Fruit fly (Drosophila melanogaster) whole organism, embryonic: ENCODE measurements around the gene Mgat4b.

Source experiments
- Abd-B ChIP-seq: fragments of 200-800 bp; sonication (Bioruptor generic); optimal IDR thresholded peaks from 2 replicates; lab custom pipeline; 2018; ENCODE audit warnings: missing biosample characterization, mild to moderate bottlenecking, missing genetic modification characterization, moderate library complexity
- Atf-2 ChIP-seq: fragments of 200-800 bp; sonication (Bioruptor generic); optimal IDR thresholded peaks from 2 replicates; lab custom pipeline; 2016; ENCODE audit warnings: missing biosample characterization, missing genetic modification characterization
- Atf3 ChIP-seq: fragments of 200-800 bp; sonication (Bioruptor generic); optimal IDR thresholded peaks from 3 replicates; lab custom pipeline; 2016; ENCODE audit warnings: missing biosample characterization, missing genetic modification characterization
- C15 ChIP-seq: fragments of 200-800 bp; sonication (Bioruptor generic); IDR thresholded peaks from 3 replicates; pipeline ENCODE4 v1.3.6; 2022; ENCODE audit warnings: missing biosample characterization, missing genetic modification characterization
- CG10147 ChIP-seq: fragments of 200-800 bp; sonication (Bioruptor generic); optimal IDR thresholded peaks from 2 replicates; lab custom pipeline; 2019; ENCODE audit warnings: missing biosample characterization, mild to moderate bottlenecking, missing genetic modification characterization, moderate library complexity
- CG1024 ChIP-seq: fragments of 200-800 bp; sonication (Bioruptor generic); IDR thresholded peaks from 2 replicates; pipeline ENCODE4 v1.3.6; 2022; ENCODE audit warnings: missing biosample characterization, missing genetic modification characterization
- CG11093 ChIP-seq: fragments of 200-800 bp; sonication (Bioruptor generic); IDR thresholded peaks from 3 replicates; pipeline ENCODE4 v1.3.6; 2022; ENCODE audit warnings: missing biosample characterization, missing genetic modification characterization
- CG12104 ChIP-seq: fragments of 200-800 bp; sonication (Bioruptor generic); optimal IDR thresholded peaks from 3 replicates; lab custom pipeline; 2016; ENCODE audit warnings: missing biosample characterization, missing genetic modification characterization
- CG12219 ChIP-seq: fragments of 200-800 bp; sonication (Bioruptor generic); optimal IDR thresholded peaks from 3 replicates; lab custom pipeline; 2018; ENCODE audit warnings: missing biosample characterization, mild to moderate bottlenecking, missing genetic modification characterization
- CG12744 ChIP-seq: fragments of 200-800 bp; sonication (Bioruptor generic); optimal IDR thresholded peaks from 2 replicates; lab custom pipeline; 2016; ENCODE audit warnings: missing biosample characterization, missing genetic modification characterization
- CG13296 ChIP-seq: fragments of 200-800 bp; sonication (Bioruptor generic); optimal IDR thresholded peaks from 3 replicates; lab custom pipeline; 2018; ENCODE audit warnings: missing biosample characterization, mild to moderate bottlenecking, missing genetic modification characterization
- CG13424 ChIP-seq: fragments of 200-800 bp; sonication (Bioruptor generic); optimal IDR thresholded peaks from 2 replicates; lab custom pipeline; 2019; ENCODE audit warnings: missing biosample characterization, mild to moderate bottlenecking, missing genetic modification characterization, moderate library complexity
- CG14965 ChIP-seq: fragments of 200-800 bp; sonication (Bioruptor generic); optimal IDR thresholded peaks from 2 replicates; lab custom pipeline; 2016; ENCODE audit warnings: missing biosample characterization, missing genetic modification characterization, borderline replicate concordance
- CG15073 ChIP-seq: fragments of 200-800 bp; sonication (Bioruptor generic); optimal IDR thresholded peaks from 2 replicates; lab custom pipeline; 2016; ENCODE audit warnings: missing biosample characterization, missing genetic modification characterization
- CG1602 ChIP-seq: fragments of 200-800 bp; sonication (Bioruptor generic); optimal IDR thresholded peaks from 3 replicates; lab custom pipeline; 2016; ENCODE audit warnings: missing biosample characterization, missing genetic modification characterization
- CG16813 ChIP-seq: fragments of 200-800 bp; sonication (Bioruptor generic); IDR thresholded peaks from 3 replicates; pipeline ENCODE4 v1.3.6; 2022; ENCODE audit warnings: missing biosample characterization, missing genetic modification characterization; ENCODE audit not compliant: partially characterized antibody
- CG17328 ChIP-seq: fragments of 200-800 bp; sonication (Bioruptor generic); IDR thresholded peaks from 2 replicates; pipeline ENCODE4 v1.3.6; 2022; ENCODE audit warnings: missing biosample characterization, missing genetic modification characterization
- CG18599 ChIP-seq: fragments of 200-800 bp; sonication (Bioruptor generic); optimal IDR thresholded peaks from 3 replicates; lab custom pipeline; 2017; ENCODE audit warnings: missing biosample characterization, missing genetic modification characterization, mild to moderate bottlenecking, moderate library complexity, missing genetic modification reagents
- CG2116 ChIP-seq: fragments of 200-800 bp; sonication (Bioruptor generic); optimal IDR thresholded peaks from 3 replicates; lab custom pipeline; 2018; ENCODE audit warnings: missing biosample characterization, mild to moderate bottlenecking, missing genetic modification characterization
- CG31441 ChIP-seq: fragments of 200-800 bp; sonication (Bioruptor generic); IDR thresholded peaks from 2 replicates; pipeline ENCODE4 v1.3.6; 2022; ENCODE audit warnings: missing biosample characterization, missing genetic modification characterization
- CG32772 ChIP-seq: fragments of 200-800 bp; sonication (Bioruptor generic); IDR thresholded peaks from 2 replicates; pipeline ENCODE4 v1.3.6; 2022; ENCODE audit warnings: missing biosample characterization, missing genetic modification characterization
- CG3995 ChIP-seq: fragments of 200-800 bp; sonication (Bioruptor generic); optimal IDR thresholded peaks from 3 replicates; lab custom pipeline; 2016; ENCODE audit warnings: missing biosample characterization, missing genetic modification characterization
- CG7372 ChIP-seq: fragments of 200-800 bp; sonication (Bioruptor generic); IDR thresholded peaks from 2 replicates; pipeline ENCODE4 v1.3.6; 2022; ENCODE audit warnings: missing biosample characterization, missing genetic modification characterization
- CG7928 ChIP-seq: fragments of 200-800 bp; sonication (Bioruptor generic); optimal IDR thresholded peaks from 2 replicates; lab custom pipeline; 2017; ENCODE audit warnings: missing biosample characterization, mild to moderate bottlenecking, missing genetic modification characterization
- Chrac-16 ChIP-seq: fragments of 200-800 bp; sonication (Bioruptor generic); optimal IDR thresholded peaks from 3 replicates; lab custom pipeline; 2016; ENCODE audit warnings: missing biosample characterization, missing genetic modification characterization
- Dad ChIP-seq: fragments of 200-800 bp; sonication (Bioruptor generic); optimal IDR thresholded peaks from 3 replicates; lab custom pipeline; 2016; ENCODE audit warnings: missing biosample characterization, missing genetic modification characterization
- Dfd ChIP-seq, 2 experiments: fragments of >200 bp; optimal IDR thresholded peaks; 2 replicates each; lab custom pipeline; 2017; ENCODE audit warnings: missing biosample characterization in 2 of 2, missing genetic modification characterization in 2 of 2
- Dp ChIP-seq: fragments of 200-800 bp; sonication (Bioruptor generic); optimal IDR thresholded peaks from 2 replicates; lab custom pipeline; 2018; ENCODE audit warnings: missing biosample characterization, mild to moderate bottlenecking, missing genetic modification characterization, moderate library complexity
- HLH4C ChIP-seq: fragments of 200-800 bp; sonication (Bioruptor generic); IDR thresholded peaks from 3 replicates; pipeline ENCODE4 v1.3.6; 2022; ENCODE audit warnings: missing biosample characterization, missing genetic modification characterization; ENCODE audit not compliant: partially characterized antibody
- Hey ChIP-seq: fragments of 200-800 bp; sonication (Bioruptor generic); optimal IDR thresholded peaks from 3 replicates; lab custom pipeline; 2018; ENCODE audit warnings: missing biosample characterization, mild to moderate bottlenecking, missing genetic modification characterization
- Lpt ChIP-seq: fragments of >200 bp; optimal IDR thresholded peaks from 2 replicates; lab custom pipeline; 2018; ENCODE audit warnings: missing biosample characterization, missing genetic modification characterization
- Meics ChIP-seq: fragments of 200-800 bp; sonication (Bioruptor generic); optimal IDR thresholded peaks from 2 replicates; lab custom pipeline; 2017; ENCODE audit warnings: missing biosample characterization, mild to moderate bottlenecking, missing genetic modification characterization
- NC2α ChIP-seq: fragments of 200-800 bp; sonication (Bioruptor generic); optimal IDR thresholded peaks from 2 replicates; lab custom pipeline; 2016; ENCODE audit warnings: missing biosample characterization, missing genetic modification characterization
- NC2β ChIP-seq: fragments of 200-800 bp; sonication (Bioruptor generic); optimal IDR thresholded peaks from 2 replicates; lab custom pipeline; 2016; ENCODE audit warnings: missing biosample characterization, missing genetic modification characterization
- Spps ChIP-seq: fragments of 200-800 bp; sonication (Bioruptor generic); optimal IDR thresholded peaks from 2 replicates; lab custom pipeline; 2018; ENCODE audit warnings: missing biosample characterization, mild to moderate bottlenecking, missing genetic modification characterization
- Taf1 ChIP-seq: fragments of 200-800 bp; sonication (Bioruptor generic); IDR thresholded peaks from 2 replicates; pipeline ENCODE4 v1.3.6; 2022; ENCODE audit warnings: missing biosample characterization, missing genetic modification characterization
- abd-A ChIP-seq: fragments of 200-800 bp; sonication (Bioruptor generic); optimal IDR thresholded peaks from 3 replicates; lab custom pipeline; 2019; ENCODE audit warnings: missing biosample characterization, mild to moderate bottlenecking, missing genetic modification characterization, moderate library complexity
- ap ChIP-seq: fragments of 200-800 bp; sonication (Bioruptor generic); IDR thresholded peaks from 2 replicates; pipeline ENCODE4 v1.3.6; 2022; ENCODE audit warnings: missing biosample characterization, missing genetic modification characterization
- gcm ChIP-seq: fragments of 200-800 bp; sonication (Bioruptor generic); optimal IDR thresholded peaks from 2 replicates; lab custom pipeline; 2019; ENCODE audit warnings: missing biosample characterization, mild to moderate bottlenecking, missing genetic modification characterization, moderate library complexity
- hb ChIP-seq: fragments of 200-800 bp; sonication (Bioruptor generic); IDR thresholded peaks from 3 replicates; pipeline ENCODE4 v1.3.6; 2022; ENCODE audit warnings: missing biosample characterization, missing genetic modification characterization; ENCODE audit not compliant: partially characterized antibody
- hbn ChIP-seq: fragments of 200-800 bp; sonication (Bioruptor generic); IDR thresholded peaks from 2 replicates; pipeline ENCODE4 v1.3.6; 2022; ENCODE audit warnings: missing biosample characterization, missing genetic modification characterization; ENCODE audit not compliant: partially characterized antibody
- ind ChIP-seq: fragments of 200-800 bp; sonication (Bioruptor generic); optimal IDR thresholded peaks from 3 replicates; lab custom pipeline; 2016; ENCODE audit warnings: missing biosample characterization, missing genetic modification characterization
- insv ChIP-seq, 2 experiments: fragments of 200-800 bp; sonication (Bioruptor generic); optimal IDR thresholded peaks; 3 replicates each; lab custom pipeline; 2016 to 2018; ENCODE audit warnings: missing biosample characterization in 2 of 2, missing genetic modification characterization in 2 of 2
- ken ChIP-seq: fragments of 200-800 bp; sonication (Bioruptor generic); IDR thresholded peaks from 3 replicates; pipeline ENCODE4 v1.3.6; 2022; ENCODE audit warnings: missing biosample characterization, missing genetic modification characterization
- pho ChIP-seq: fragments of 200-800 bp; sonication (Bioruptor generic); optimal IDR thresholded peaks from 2 replicates; lab custom pipeline; 2016; ENCODE audit warnings: missing biosample characterization, missing genetic modification characterization
- sr ChIP-seq: fragments of 200-800 bp; sonication (Bioruptor generic); IDR thresholded peaks from 3 replicates; pipeline ENCODE4 v1.3.6; 2022; ENCODE audit warnings: missing biosample characterization, missing genetic modification characterization
- stc ChIP-seq: fragments of 200-800 bp; sonication (Bioruptor generic); IDR thresholded peaks from 2 replicates; pipeline ENCODE4 v1.3.6; 2022; ENCODE audit warnings: missing biosample characterization, missing genetic modification characterization
- tup ChIP-seq: fragments of 200-800 bp; sonication (Bioruptor generic); optimal IDR thresholded peaks from 2 replicates; lab custom pipeline; 2016; ENCODE audit warnings: missing biosample characterization, mild to moderate bottlenecking, missing genetic modification characterization, moderate library complexity
- vvl ChIP-seq: fragments of 200-800 bp; sonication (Bioruptor generic); IDR thresholded peaks from 2 replicates; pipeline ENCODE4 v1.3.6; 2022; ENCODE audit warnings: missing biosample characterization, missing genetic modification characterization
- zfh2 ChIP-seq: fragments of 200-800 bp; sonication (Bioruptor generic); optimal IDR thresholded peaks from 2 replicates; lab custom pipeline; 2016; ENCODE audit warnings: missing biosample characterization, missing genetic modification characterization

The Mgat4b gene

DNA sequence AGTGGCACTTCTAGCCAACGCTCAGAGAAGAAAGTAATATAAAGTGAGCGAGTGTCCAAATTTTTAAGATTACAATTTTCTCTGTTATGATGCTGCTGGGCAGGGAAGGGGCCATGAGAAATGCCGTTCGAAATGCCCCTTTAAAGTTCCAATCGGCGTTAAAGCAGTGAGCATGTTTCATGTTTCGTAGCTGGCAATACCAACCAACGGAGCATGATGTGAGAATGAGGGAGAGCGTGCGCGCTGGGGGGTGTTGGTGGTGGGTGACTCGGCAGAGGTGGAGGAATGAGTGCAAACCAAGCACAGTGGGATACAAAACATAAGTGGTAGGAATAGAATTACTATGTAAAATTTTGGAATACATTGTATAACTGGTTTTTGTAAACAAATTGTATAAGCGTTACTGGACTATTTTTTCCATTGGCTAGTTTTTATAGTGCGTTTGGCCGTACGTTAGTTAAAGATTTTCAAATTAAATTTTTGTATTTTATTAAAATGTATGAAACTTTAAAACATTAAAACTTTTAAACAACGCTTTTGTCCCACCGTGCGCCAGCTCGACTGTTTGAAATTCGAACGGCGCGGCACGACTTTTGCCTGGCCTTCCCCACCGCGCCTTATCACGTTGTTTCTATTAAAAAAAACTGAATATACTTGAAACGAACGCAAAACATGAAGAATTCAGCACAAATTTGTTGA, 9.8 kb downstream of the Mgat4b start (continued):
- TF ChIP-seq CG13296 (peak; percentile 100), insv (GFP tag; optimal IDR thresholded peaks at IDR 0.05; lab: Kevin White, UChicago) (peak; percentile 69 to 91), vvl (GFP tag; lab: Robert Waterston, UW) (peak; percentile 100), CG7928 (peak; percentile 90), Abd-B (peak; percentile 100), Taf1 (GFP tag; lab: Robert Waterston, UW) (peak; percentile 100), CG12744 (GFP tag; lab: Kevin White, UChicago) (peak; percentile 99), CG13424 (peak; percentile 100), stc (GFP tag; lab: Robert Waterston, UW) (peak; percentile 100), CG14965 (GFP tag; lab: Kevin White, UChicago) (peak; percentile 85), HLH4C (no peak), CG11093 (GFP tag; lab: Robert Waterston, UW) (peak; percentile 99), CG3995 (GFP tag; lab: Kevin White, UChicago) (peak; percentile 90), NC2α (GFP tag; lab: Kevin White, UChicago) (peak; percentile 97), CG31441 (GFP tag; lab: Robert Waterston, UW) (peak; percentile 100), Atf3 (GFP tag; lab: Kevin White, UChicago) (peak; percentile 99), CG12104 (peak; percentile 100), zfh2 (GFP tag; lab: Kevin White, UChicago) (peak; percentile 99), ken (peak; percentile 99), pho (peak; percentile 100), hbn (GFP tag; lab: Robert Waterston, UW) (no peak), ind (GFP tag; lab: Kevin White, UChicago) (peak; percentile 99), Dfd (GFP tag; optimal IDR thresholded peaks at IDR 0.05; lab: Kevin White, UChicago) (peak in 1 of 2 experiments; percentile 97), NC2β (GFP tag; lab: Kevin White, UChicago) (peak; percentile 99), Spps (tag; lab: Kevin White, UChicago) (peak; percentile 99), CG15073 (GFP tag; lab: Kevin White, UChicago) (peak; percentile 91), CG1024 (GFP tag; lab: Robert Waterston, UW) (peak; percentile 92), ap (GFP tag; lab: Robert Waterston, UW) (peak; percentile 98), gcm (peak; percentile 100), Meics (GFP tag; lab: Kevin White, UChicago) (peak; percentile 100), CG18599 (GFP tag; lab: Kevin White, UChicago) (peak; percentile 100), CG12219 (GFP tag; lab: Kevin White, UChicago) (peak; percentile 99), Dp (peak; percentile 60), CG7372 (peak; percentile 100), CG10147 (peak; percentile 100), Atf-2 (peak; percentile 99), hb (GFP tag; lab: Robert Waterston, UW) (peak; percentile 73), sr (GFP tag; lab: Robert Waterston, UW) (peak; percentile 96), Lpt (GFP tag; lab: Kevin White, UChicago) (no peak), CG1602 (GFP tag; lab: Kevin White, UChicago) (peak; percentile 99), C15 (GFP tag; lab: Robert Waterston, UW) (peak; percentile 99), CG2116 (peak; percentile 94), Hey (peak; percentile 98), Dad (GFP tag; lab: Kevin White, UChicago) (peak; percentile 99), CG32772 (peak; percentile 99), Chrac-16 (GFP tag; lab: Kevin White, UChicago) (peak; percentile 99), tup (peak; percentile 98), CG16813 (GFP tag; lab: Robert Waterston, UW) (peak; percentile 52; the same call in 1 of the 3 replicates), abd-A (tag; lab: Kevin White, UChicago) (peak; percentile 97), CG17328 (GFP tag; lab: Robert Waterston, UW) (peak; percentile 99)
